Fruit fly (Drosophila melanogaster) whole organism, embryonic: ENCODE data around the gene CG7182.

Experiments
- Ada2b ChIP-seq: fragments of 200-800 bp; sonication (Bioruptor generic); IDR thresholded peaks from 2 replicates; pipeline ENCODE4 v1.3.6; 2022; ENCODE audit warnings: missing biosample characterization, missing genetic modification characterization
- B-H1 ChIP-seq: fragments of 200-800 bp; sonication (Bioruptor generic); IDR thresholded peaks from 3 replicates; pipeline ENCODE4 v1.3.6; 2022; ENCODE audit warnings: missing biosample characterization, missing genetic modification characterization
- Bteb2 ChIP-seq: fragments of 200-800 bp; sonication (Bioruptor generic); optimal IDR thresholded peaks from 2 replicates; lab custom pipeline; 2016; ENCODE audit warnings: missing biosample characterization, missing genetic modification characterization
- CG10321 ChIP-seq: fragments of 200-800 bp; sonication (Bioruptor generic); IDR thresholded peaks from 2 replicates; pipeline ENCODE4 v1.3.6; 2022; ENCODE audit warnings: missing biosample characterization, missing genetic modification characterization
- CG11085 ChIP-seq: fragments of 200-800 bp; sonication (Bioruptor generic); IDR thresholded peaks from 2 replicates; pipeline ENCODE4 v1.3.6; 2022; ENCODE audit warnings: missing biosample characterization, missing genetic modification characterization
- CG18476 ChIP-seq: fragments of 200-800 bp; sonication (Bioruptor generic); optimal IDR thresholded peaks from 2 replicates; lab custom pipeline; 2016; ENCODE audit warnings: missing biosample characterization, mild to moderate bottlenecking, missing genetic modification characterization
- CG32772 ChIP-seq: fragments of 200-800 bp; sonication (Bioruptor generic); IDR thresholded peaks from 2 replicates; pipeline ENCODE4 v1.3.6; 2022; ENCODE audit warnings: missing biosample characterization, missing genetic modification characterization
- CG43689 ChIP-seq: fragments of 200-800 bp; sonication (Bioruptor generic); IDR thresholded peaks from 2 replicates; pipeline ENCODE4 v1.3.6; 2022; ENCODE audit warnings: missing biosample characterization, missing genetic modification characterization
- CG6689 ChIP-seq: fragments of 200-800 bp; sonication (Bioruptor generic); IDR thresholded peaks from 2 replicates; pipeline ENCODE4 v1.3.6; 2022; ENCODE audit warnings: missing biosample characterization, missing genetic modification characterization
- CG7271 ChIP-seq: fragments of 200-800 bp; sonication (Bioruptor generic); optimal IDR thresholded peaks from 2 replicates; lab custom pipeline; 2018; ENCODE audit warnings: missing biosample characterization, mild to moderate bottlenecking, missing genetic modification characterization, moderate library complexity
- CG7745 ChIP-seq: fragments of 200-800 bp; sonication (Bioruptor generic); optimal IDR thresholded peaks from 2 replicates; lab custom pipeline; 2018; ENCODE audit warnings: missing biosample characterization, mild to moderate bottlenecking, missing genetic modification characterization, moderate library complexity
- CG8359 ChIP-seq: fragments of 200-800 bp; sonication (Bioruptor generic); optimal IDR thresholded peaks from 2 replicates; lab custom pipeline; 2017; ENCODE audit warnings: missing biosample characterization, mild to moderate bottlenecking, missing genetic modification characterization, borderline replicate concordance
- CG9215 ChIP-seq: fragments of 200-800 bp; sonication (Bioruptor generic); IDR thresholded peaks from 2 replicates; pipeline ENCODE4 v1.3.6; 2022; ENCODE audit warnings: missing biosample characterization, missing genetic modification characterization
- CG9797 ChIP-seq: fragments of 200-800 bp; sonication (Bioruptor generic); optimal IDR thresholded peaks from 3 replicates; lab custom pipeline; 2018; ENCODE audit warnings: missing biosample characterization, mild to moderate bottlenecking, missing genetic modification characterization
- D ChIP-seq, 2 experiments: fragments of 200-800 bp in 1 of 2; fragments of >200 bp in 1 of 2; sonication (Bioruptor generic) in 1 of 2; optimal IDR thresholded peaks; 2 replicates in 1 of 2; 3 replicates in 1 of 2; lab custom pipeline; 2017; ENCODE audit warnings: mild to moderate bottlenecking in 1 of 2, missing biosample characterization in 1 of 2, missing genetic modification characterization in 1 of 2, missing genetic modification reagents in 1 of 2
- D19B ChIP-seq: fragments of 200-800 bp; sonication (Bioruptor generic); optimal IDR thresholded peaks from 2 replicates; lab custom pipeline; 2017; ENCODE audit warnings: missing biosample characterization, mild to moderate bottlenecking, missing genetic modification characterization
- Dip2 ChIP-seq: fragments of 200-800 bp; sonication (Bioruptor generic); IDR thresholded peaks from 2 replicates; pipeline ENCODE4 v1.3.6; 2022; ENCODE audit warnings: missing biosample characterization, missing genetic modification characterization
- Doc3 ChIP-seq: fragments of 200-800 bp; sonication (Bioruptor generic); IDR thresholded peaks from 3 replicates; pipeline ENCODE4 v1.3.6; 2022; ENCODE audit warnings: missing biosample characterization, missing genetic modification characterization; ENCODE audit not compliant: partially characterized antibody
- Drgx ChIP-seq: fragments of 200-800 bp; sonication (Bioruptor generic); IDR thresholded peaks from 2 replicates; pipeline ENCODE4 v1.3.6; 2022; ENCODE audit warnings: missing biosample characterization, missing genetic modification characterization
- Elba2 ChIP-seq: fragments of 200-800 bp; sonication (Bioruptor generic); optimal IDR thresholded peaks from 3 replicates; lab custom pipeline; 2016; ENCODE audit warnings: missing biosample characterization, missing genetic modification characterization
- Fer1 ChIP-seq: fragments of 200-800 bp; sonication (Bioruptor generic); optimal IDR thresholded peaks from 2 replicates; lab custom pipeline; 2017; ENCODE audit warnings: missing biosample characterization, mild to moderate bottlenecking, missing genetic modification characterization
- Fer2 ChIP-seq: fragments of 200-800 bp; sonication (Bioruptor generic); optimal IDR thresholded peaks from 2 replicates; lab custom pipeline; 2018; ENCODE audit warnings: missing biosample characterization, mild to moderate bottlenecking, missing genetic modification characterization, moderate library complexity
- Gsc ChIP-seq: fragments of 200-800 bp; sonication (Bioruptor generic); IDR thresholded peaks from 2 replicates; pipeline ENCODE4 v1.3.6; 2022; ENCODE audit warnings: missing biosample characterization, missing genetic modification characterization
- H15 ChIP-seq: fragments of 200-800 bp; sonication (Bioruptor generic); IDR thresholded peaks from 3 replicates; pipeline ENCODE4 v1.3.6; 2022; ENCODE audit warnings: missing biosample characterization, missing genetic modification characterization
- Lpt ChIP-seq: fragments of >200 bp; optimal IDR thresholded peaks from 2 replicates; lab custom pipeline; 2018; ENCODE audit warnings: missing biosample characterization, missing genetic modification characterization
- Med ChIP-seq: fragments of 200-800 bp; sonication (Bioruptor generic); peaks from one replicate; lab custom pipeline; 2016; ENCODE audit warnings: missing biosample characterization, missing genetic modification characterization, mild to moderate bottlenecking, inconsistent platforms, moderate library complexity
- Mrtf ChIP-seq: fragments of 200-800 bp; sonication (Bioruptor generic); IDR thresholded peaks from 3 replicates; pipeline ENCODE4 v1.3.6; 2022; ENCODE audit warnings: missing biosample characterization, missing genetic modification characterization
- NK7.1 ChIP-seq: fragments of 200-800 bp; sonication (Bioruptor generic); optimal IDR thresholded peaks from 3 replicates; lab custom pipeline; 2016; ENCODE audit warnings: missing biosample characterization, missing genetic modification characterization
- Oaz ChIP-seq: fragments of 200-800 bp; sonication (Bioruptor generic); IDR thresholded peaks from 2 replicates; pipeline ENCODE4 v1.3.6; 2022; ENCODE audit warnings: missing biosample characterization, missing genetic modification characterization
- Poxn ChIP-seq: fragments of 200-800 bp; sonication (Bioruptor generic); IDR thresholded peaks from 2 replicates; pipeline ENCODE4 v1.3.6; 2022; ENCODE audit warnings: missing biosample characterization, missing genetic modification characterization
- Scr ChIP-seq: fragments of 200-800 bp; sonication (Bioruptor generic); IDR thresholded peaks from 2 replicates; pipeline ENCODE4 v1.3.6; 2022; ENCODE audit warnings: missing biosample characterization, missing genetic modification characterization; ENCODE audit not compliant: partially characterized antibody
- Six4 ChIP-seq: fragments of 200-800 bp; sonication (Bioruptor generic); optimal IDR thresholded peaks from 2 replicates; lab custom pipeline; 2016; ENCODE audit warnings: missing biosample characterization, missing genetic modification characterization
- bcd ChIP-seq: fragments of 200-800 bp; sonication (Bioruptor generic); optimal IDR thresholded peaks from 2 replicates; lab custom pipeline; 2017; ENCODE audit warnings: missing biosample characterization, mild to moderate bottlenecking, missing genetic modification characterization
- cad ChIP-seq: fragments of >200 bp; optimal IDR thresholded peaks from 2 replicates; lab custom pipeline; 2017; ENCODE audit warnings: missing biosample characterization, missing genetic modification characterization
- crol ChIP-seq: fragments of 200-800 bp; sonication (Bioruptor generic); IDR thresholded peaks from 2 replicates; pipeline ENCODE4 v1.3.6; 2022; ENCODE audit warnings: missing biosample characterization, missing genetic modification characterization
- dan ChIP-seq: fragments of 200-800 bp; sonication (Bioruptor generic); IDR thresholded peaks from 2 replicates; pipeline ENCODE4 v1.3.6; 2022; ENCODE audit warnings: missing biosample characterization, missing genetic modification characterization
- dmrt11E ChIP-seq: fragments of 200-800 bp; sonication (Bioruptor generic); optimal IDR thresholded peaks from 3 replicates; lab custom pipeline; 2018; ENCODE audit warnings: missing biosample characterization, mild to moderate bottlenecking, missing genetic modification characterization, moderate library complexity
- gsb-n ChIP-seq: fragments of 200-800 bp; sonication (Bioruptor generic); optimal IDR thresholded peaks from 3 replicates; lab custom pipeline; 2018; ENCODE audit warnings: missing biosample characterization, mild to moderate bottlenecking, missing genetic modification characterization
- klu ChIP-seq: fragments of 200-800 bp; sonication (Bioruptor generic); IDR thresholded peaks from 2 replicates; pipeline ENCODE4 v1.3.6; 2022; ENCODE audit warnings: missing biosample characterization, missing genetic modification characterization
- nmo ChIP-seq: fragments of 200-800 bp; sonication (Bioruptor generic); optimal IDR thresholded peaks from 2 replicates; lab custom pipeline; 2018; ENCODE audit warnings: missing biosample characterization, mild to moderate bottlenecking, missing genetic modification characterization, moderate library complexity
- oc ChIP-seq: fragments of 200-800 bp; sonication (Bioruptor generic); optimal IDR thresholded peaks from 2 replicates; lab custom pipeline; 2018; ENCODE audit warnings: missing biosample characterization, mild to moderate bottlenecking, missing genetic modification characterization, moderate library complexity
- onecut ChIP-seq: fragments of 200-800 bp; sonication (Bioruptor generic); IDR thresholded peaks from 2 replicates; pipeline ENCODE4 v1.3.6; 2022; ENCODE audit warnings: missing biosample characterization, missing genetic modification characterization
- psq ChIP-seq: fragments of 200-800 bp; sonication (Bioruptor generic); optimal IDR thresholded peaks from 2 replicates; lab custom pipeline; 2017; ENCODE audit warnings: missing biosample characterization, missing genetic modification characterization
- rib ChIP-seq: fragments of 200-800 bp; sonication (Bioruptor generic); IDR thresholded peaks from 2 replicates; pipeline ENCODE4 v1.3.6; 2022; ENCODE audit warnings: missing biosample characterization, missing genetic modification characterization
- sens ChIP-seq: fragments of 200-800 bp; sonication (Bioruptor generic); peaks from one replicate; lab custom pipeline; 2016; ENCODE audit warnings: missing biosample characterization, missing genetic modification characterization
- slbo ChIP-seq: fragments of 200-800 bp; sonication (Bioruptor generic); IDR thresholded peaks from 2 replicates; pipeline ENCODE4 v1.3.6; 2022; ENCODE audit warnings: missing biosample characterization, missing genetic modification characterization
- sr ChIP-seq: fragments of 200-800 bp; sonication (Bioruptor generic); IDR thresholded peaks from 3 replicates; pipeline ENCODE4 v1.3.6; 2022; ENCODE audit warnings: missing biosample characterization, missing genetic modification characterization
- ttk ChIP-seq: fragments of 200-800 bp; sonication (Bioruptor generic); IDR thresholded peaks from 2 replicates; pipeline ENCODE4 v2.1.2; 2022; ENCODE audit warnings: missing biosample characterization, missing genetic modification characterization
- zfh2 ChIP-seq: fragments of 200-800 bp; sonication (Bioruptor generic); optimal IDR thresholded peaks from 2 replicates; lab custom pipeline; 2016; ENCODE audit warnings: missing biosample characterization, missing genetic modification characterization

The CG7182 gene

DNA sequence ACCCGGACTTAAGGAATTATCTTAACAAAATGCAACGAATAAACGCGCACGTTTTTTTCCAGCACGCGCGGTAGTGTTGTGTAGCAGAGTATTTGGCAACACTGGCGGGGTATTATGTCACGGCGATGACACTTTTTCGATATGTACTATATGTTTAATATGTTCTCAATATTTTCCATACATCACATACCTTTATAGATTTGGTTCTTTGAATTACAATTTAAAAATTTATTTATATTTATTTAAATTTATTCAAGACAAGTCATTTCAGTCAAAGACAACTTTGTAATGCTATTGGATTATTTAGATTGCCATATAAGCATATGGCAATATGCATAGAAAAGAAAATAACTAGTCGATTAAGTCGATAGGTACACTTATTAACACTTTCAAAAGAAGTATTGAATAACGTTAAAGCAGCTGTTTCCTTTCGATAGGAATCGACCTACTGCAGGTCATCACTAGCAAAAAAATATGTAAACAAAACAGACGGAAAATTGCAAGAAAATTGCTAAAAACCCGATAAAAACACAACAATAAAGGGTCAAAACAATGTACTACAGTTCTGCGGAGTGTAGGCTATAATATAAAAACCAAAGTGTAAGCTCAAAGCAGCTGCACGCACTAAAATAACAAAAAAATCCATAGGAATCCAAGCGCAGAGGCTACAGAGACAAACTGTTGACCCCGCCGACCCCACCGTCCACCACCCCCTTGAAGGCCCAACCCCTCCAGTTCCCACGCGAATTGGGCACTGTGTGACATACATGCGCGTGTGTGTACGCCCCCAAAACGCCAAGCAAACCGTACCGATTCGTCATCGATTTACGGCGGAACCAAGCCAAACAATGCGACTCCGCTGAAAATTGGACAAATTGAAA lies at the start of gene CG7182, which contains the start of gene GAPcenA (continued):
- TF ChIP-seq rib (GFP tag; lab: Robert Waterston, UW): no peak
- peak; percentile 52; the same call in 1 of the 2 replicates for TF ChIP-seq CG6689 (GFP tag; lab: Robert Waterston, UW)
- peak; percentile 3 for TF ChIP-seq NK7.1 (GFP tag; lab: Kevin White, UChicago)
- TF ChIP-seq Fer2 (tag; lab: Kevin White, UChicago): peak; percentile 62
- peak; percentile 26; the same call in 1 of the 2 replicates for TF ChIP-seq klu
- TF ChIP-seq crol (GFP tag; lab: Robert Waterston, UW): peak; percentile 99
- TF ChIP-seq zfh2 (GFP tag; lab: Kevin White, UChicago): peak; percentile 41
- TF ChIP-seq gsb-n (tag; lab: Kevin White, UChicago): peak; percentile 66
- 0 out of 3 replicates have a peak, but pooled peaks have one; percentile 27 for TF ChIP-seq H15
- 0 out of 2 replicates have a peak, but pooled peaks have one; percentile 10 for TF ChIP-seq ttk
- TF ChIP-seq Dip2 (GFP tag; lab: Robert Waterston, UW): no peak
- no peak for TF ChIP-seq B-H1 (GFP tag; lab: Robert Waterston, UW)
- no peak for TF ChIP-seq dan
- peak; percentile 49 for TF ChIP-seq Fer1 (GFP tag; lab: Kevin White, UChicago)
- no peak for TF ChIP-seq D (optimal IDR thresholded peaks at IDR 0.05; lab: Kevin White, UChicago)
- TF ChIP-seq D (GFP tag; optimal IDR thresholded peaks at IDR 0.05; lab: Kevin White, UChicago): peak; percentile 53
- no peak for TF ChIP-seq Poxn (GFP tag; lab: Robert Waterston, UW)
- TF ChIP-seq CG7271 (tag; lab: Kevin White, UChicago): peak; percentile 39
- TF ChIP-seq Doc3: 0 out of 3 replicates have a peak, but pooled peaks have one; percentile 48
- TF ChIP-seq Six4 (GFP tag; lab: Kevin White, UChicago): peak; percentile 39
- no peak for TF ChIP-seq CG43689 (GFP tag; lab: Robert Waterston, UW)
- peak; percentile 17 for TF ChIP-seq psq (GFP tag; lab: Kevin White, UChicago)
- TF ChIP-seq Scr: peak; percentile 72
- TF ChIP-seq Ada2b (GFP tag; lab: Robert Waterston, UW): 0 out of 2 replicates have a peak, but pooled peaks have one; percentile 5
- TF ChIP-seq bcd (GFP tag; lab: Kevin White, UChicago): peak; percentile 68
- TF ChIP-seq CG8359 (GFP tag; lab: Kevin White, UChicago): no peak
- TF ChIP-seq nmo (GFP tag; lab: Kevin White, UChicago): peak; percentile 83
- peak; percentile 33 for TF ChIP-seq D19B
- TF ChIP-seq CG10321: no peak
- TF ChIP-seq Bteb2 (GFP tag; lab: Kevin White, UChicago): peak; percentile 6
- TF ChIP-seq CG32772: peak; percentile 33; the same call in 1 of the 2 replicates
- TF ChIP-seq sens: peak; percentile 84
- peak; percentile 21 for TF ChIP-seq CG9797 (GFP tag; lab: Kevin White, UChicago)
- peak; percentile 65 for TF ChIP-seq dmrt11E
- no peak for TF ChIP-seq oc
- TF ChIP-seq Drgx (GFP tag; lab: Robert Waterston, UW): no peak
- TF ChIP-seq Mrtf (GFP tag; lab: Robert Waterston, UW): no peak
- no peak for TF ChIP-seq Gsc (GFP tag; lab: Robert Waterston, UW)
- TF ChIP-seq CG11085 (GFP tag; lab: Robert Waterston, UW): peak; percentile 41
- no peak for TF ChIP-seq CG7745 (tag; lab: Kevin White, UChicago)
- no peak for TF ChIP-seq Oaz
- no peak for TF ChIP-seq Lpt (GFP tag; lab: Kevin White, UChicago)
- TF ChIP-seq cad: no peak
- TF ChIP-seq onecut (GFP tag; lab: Robert Waterston, UW): peak; percentile 66; the same call in 1 of the 2 replicates
- TF ChIP-seq Med (GFP tag; lab: Kevin White, UChicago): peak; percentile 75
- TF ChIP-seq Elba2: peak; percentile 60
- TF ChIP-seq sr (GFP tag; lab: Robert Waterston, UW): peak; percentile 17; the same call in 1 of the 3 replicates
- peak; percentile 70 for TF ChIP-seq slbo (GFP tag; lab: Robert Waterston, UW)
- peak; percentile 60 for TF ChIP-seq CG9215 (GFP tag; lab: Robert Waterston, UW)
- TF ChIP-seq CG18476 (GFP tag; lab: Kevin White, UChicago): peak; percentile 56
